Worm (Caenorhabditis elegans) whole organism, L2 larva: ENCODE measurements around the gene mct-3.

Experiments
- C34F6.9 ChIP-seq: fragments of 150-350 bp; optimal IDR thresholded peaks from 2 replicates; lab custom pipeline; 2014; ENCODE audit warnings: missing biosample characterization, missing genetic modification characterization
- F13H6.1 ChIP-seq: sonication (generic microtip); optimal IDR thresholded peaks from 2 replicates; lab custom pipeline; 2016; ENCODE audit warnings: missing genetic modification characterization, missing compliant biosample characterization
- Y55F3AM.14 ChIP-seq: fragments of 200-800 bp; sonication (Bioruptor generic); optimal IDR thresholded peaks from 2 replicates; lab custom pipeline; 2018; ENCODE audit warnings: mild to moderate bottlenecking, missing genetic modification characterization, missing compliant biosample characterization
- alr-1 ChIP-seq: fragments of 150-350 bp; optimal IDR thresholded peaks from 2 replicates; lab custom pipeline; 2014; ENCODE audit warnings: missing biosample characterization, missing genetic modification characterization
- aly-2 ChIP-seq: fragments of 150-350 bp; optimal IDR thresholded peaks from 2 replicates; lab custom pipeline; 2014; ENCODE audit warnings: missing biosample characterization, missing genetic modification characterization
- ceh-16 ChIP-seq: fragments of 150-350 bp; optimal IDR thresholded peaks from 2 replicates; lab custom pipeline; 2014; ENCODE audit warnings: missing biosample characterization, missing genetic modification characterization
- ceh-82 ChIP-seq: fragments of 150-350 bp; optimal IDR thresholded peaks from 2 replicates; lab custom pipeline; 2014; ENCODE audit warnings: missing biosample characterization, missing genetic modification characterization
- crh-2 ChIP-seq: sonication (generic microtip); optimal IDR thresholded peaks from 2 replicates; lab custom pipeline; 2017; ENCODE audit warnings: missing biosample characterization, missing genetic modification characterization
- egl-27 ChIP-seq: sonication (generic microtip); optimal IDR thresholded peaks from 3 replicates; lab custom pipeline; 2017; ENCODE audit warnings: missing biosample characterization, missing genetic modification reagents, missing genetic modification characterization
- elt-3 ChIP-seq: sonication (generic microtip); optimal IDR thresholded peaks from 2 replicates; lab custom pipeline; 2017; ENCODE audit warnings: missing biosample characterization, missing genetic modification characterization
- fos-1 ChIP-seq: fragments of 150-350 bp; optimal IDR thresholded peaks from 2 replicates; lab custom pipeline; 2014; ENCODE audit warnings: missing biosample characterization, missing genetic modification characterization
- gmeb-1 ChIP-seq: fragments of 150-350 bp; optimal IDR thresholded peaks from 2 replicates; lab custom pipeline; 2014; ENCODE audit warnings: missing biosample characterization, missing genetic modification characterization
- lin-11 ChIP-seq: fragments of 150-350 bp; sonication (generic microtip); optimal IDR thresholded peaks from 2 replicates; lab custom pipeline; 2014; ENCODE audit warnings: missing biosample characterization, missing genetic modification characterization, inconsistent platforms, mixed read lengths
- lin-39 ChIP-seq: fragments of 150-350 bp; optimal IDR thresholded peaks from 2 replicates; lab custom pipeline; 2014; ENCODE audit warnings: missing biosample characterization, missing genetic modification reagents, missing genetic modification characterization
- lsy-2 ChIP-seq, 2 experiments: fragments of 150-350 bp in 1 of 2; sonication (generic microtip) in 1 of 2; optimal IDR thresholded peaks; 2 replicates each; lab custom pipeline; 2014 to 2017; ENCODE audit warnings: missing biosample characterization in 2 of 2, missing genetic modification characterization in 2 of 2
- mab-5 ChIP-seq: fragments of 150-350 bp; optimal IDR thresholded peaks from 2 replicates; lab custom pipeline; 2014; ENCODE audit warnings: missing biosample characterization, missing genetic modification characterization
- nhr-11 ChIP-seq: fragments of 150-350 bp; optimal IDR thresholded peaks from 2 replicates; lab custom pipeline; 2014; ENCODE audit warnings: missing biosample characterization, missing genetic modification characterization
- nhr-12 ChIP-seq: fragments of 150-350 bp; optimal IDR thresholded peaks from 2 replicates; lab custom pipeline; 2014; ENCODE audit warnings: missing biosample characterization, missing genetic modification characterization
- nhr-23 ChIP-seq: fragments of 150-350 bp; optimal IDR thresholded peaks from 2 replicates; lab custom pipeline; 2014; ENCODE audit warnings: missing biosample characterization, missing genetic modification reagents, missing genetic modification characterization
- nhr-237 ChIP-seq: fragments of 150-350 bp; optimal IDR thresholded peaks from 2 replicates; lab custom pipeline; 2014; ENCODE audit warnings: missing biosample characterization, missing genetic modification characterization
- nhr-25 ChIP-seq: fragments of 150-350 bp; sonication (generic microtip); optimal IDR thresholded peaks from 3 replicates; lab custom pipeline; 2014; ENCODE audit warnings: missing biosample characterization, missing genetic modification characterization
- peb-1 ChIP-seq: fragments of 150-350 bp; optimal IDR thresholded peaks from 2 replicates; lab custom pipeline; 2014; ENCODE audit warnings: missing biosample characterization, missing genetic modification characterization
- skn-1 ChIP-seq: sonication (generic microtip); optimal IDR thresholded peaks from 2 replicates; lab custom pipeline; 2017; ENCODE audit warnings: missing biosample characterization, missing genetic modification characterization
- sma-3 ChIP-seq: sonication (generic microtip); optimal IDR thresholded peaks from 2 replicates; lab custom pipeline; 2016; ENCODE audit warnings: missing genetic modification reagents, missing genetic modification characterization, missing compliant biosample characterization
- sma-9 ChIP-seq, 2 experiments: fragments of 150-350 bp in 1 of 2; sonication (generic microtip) in 1 of 2; optimal IDR thresholded peaks; 2 replicates each; lab custom pipeline; 2014 to 2016; ENCODE audit warnings: missing genetic modification characterization in 2 of 2, mild to moderate bottlenecking in 1 of 2, missing biosample characterization in 1 of 2, missing compliant biosample characterization in 1 of 2, missing genetic modification reagents in 1 of 2, moderate library complexity in 1 of 2
- snpc-4 ChIP-seq: fragments of 150-350 bp; optimal IDR thresholded peaks from 2 replicates; lab custom pipeline; 2014; ENCODE audit warnings: missing biosample characterization, missing genetic modification characterization
- unc-39 ChIP-seq: fragments of 150-350 bp; optimal IDR thresholded peaks from 2 replicates; lab custom pipeline; 2014; ENCODE audit warnings: missing biosample characterization, missing genetic modification characterization
- unc-55 ChIP-seq: fragments of 150-350 bp; sonication (generic microtip); optimal IDR thresholded peaks from 3 replicates; lab custom pipeline; 2014; ENCODE audit warnings: missing biosample characterization, missing genetic modification reagents, missing genetic modification characterization
- zag-1 ChIP-seq: fragments of 150-350 bp; optimal IDR thresholded peaks from 2 replicates; lab custom pipeline; 2014; ENCODE audit warnings: missing biosample characterization, missing genetic modification characterization
- ztf-4 ChIP-seq: fragments of 150-350 bp; optimal IDR thresholded peaks from 2 replicates; lab custom pipeline; 2014; ENCODE audit warnings: missing biosample characterization, missing genetic modification characterization

Gene mct-3

DNA sequence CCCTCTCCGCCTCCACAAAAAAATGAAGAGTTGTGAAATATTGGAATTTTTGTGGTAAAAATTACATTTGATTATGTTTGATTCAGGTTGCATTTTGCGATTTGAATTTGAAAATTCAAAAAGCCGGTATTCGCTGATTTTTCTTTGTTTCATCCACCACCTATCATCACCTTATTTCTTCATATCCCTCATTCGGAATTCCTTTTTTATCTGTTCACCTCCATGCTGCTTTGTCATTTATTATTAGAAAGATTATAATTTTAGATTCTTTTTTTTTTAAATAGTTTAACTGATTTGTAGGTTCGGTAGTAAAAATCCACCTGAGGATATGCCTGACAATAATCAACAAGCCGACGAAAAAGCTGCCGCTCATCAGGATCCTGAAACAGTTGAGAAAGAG is at the start of gene mct-3:
mct-3 (plus strand) TSS at position 301 of the 400 bp plus-strand sequence.
- TF ChIP-seq unc-39 (tag; lab: Kevin White, UChicago) (no peak), aly-2 (tag; lab: Kevin White, UChicago) (no peak), ceh-82 (tag; lab: Kevin White, UChicago) (no peak), lin-11 (tag; lab: Kevin White, UChicago) (no peak), skn-1 (tag; lab: Kevin White, UChicago) (no peak), lsy-2 (tag; optimal IDR thresholded peaks at IDR 0.05; lab: Kevin White, UChicago) (no peak), F13H6.1 (tag; lab: Kevin White, UChicago) (no peak), nhr-11 (tag; lab: Kevin White, UChicago) (no peak), ztf-4 (tag; lab: Kevin White, UChicago) (no peak), Y55F3AM.14 (GFP tag; lab: Kevin White, UChicago) (no peak), nhr-12 (tag; lab: Kevin White, UChicago) (no peak), lin-39 (no peak), alr-1 (tag; lab: Kevin White, UChicago) (no peak), gmeb-1 (no peak), sma-9 (GFP tag; optimal IDR thresholded peaks at IDR 0.05; lab: Kevin White, UChicago) (no peak), sma-9 (tag; optimal IDR thresholded peaks at IDR 0.05; lab: Kevin White, UChicago) (no peak)

DNA sequence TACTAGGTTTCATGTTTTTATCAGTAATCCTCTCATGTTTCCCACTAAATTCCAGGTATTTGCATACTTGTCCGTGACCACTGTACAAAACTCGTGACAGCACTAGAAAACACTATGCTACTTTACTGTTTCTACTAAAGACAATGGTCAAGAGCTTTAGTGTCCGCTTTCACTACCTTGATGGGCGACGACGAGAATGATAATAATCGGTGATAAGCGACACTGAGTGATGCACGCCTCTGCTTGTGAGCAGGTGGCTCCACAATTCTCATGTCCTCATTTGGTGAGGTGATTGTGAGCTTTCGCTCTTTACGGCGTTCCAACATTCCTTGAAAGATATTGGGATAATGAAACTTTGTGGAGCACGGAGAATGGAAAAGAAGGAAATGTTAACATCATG is 49.5 kb upstream of the mct-3 start:
- TF ChIP-seq F13H6.1 (tag; lab: Kevin White, UChicago) = no peak
- TF ChIP-seq lin-11 (tag; lab: Kevin White, UChicago) = no peak
- peak; percentile 43 for TF ChIP-seq sma-9 (GFP tag; optimal IDR thresholded peaks at IDR 0.05; lab: Kevin White, UChicago)
- no peak for TF ChIP-seq sma-9 (tag; optimal IDR thresholded peaks at IDR 0.05; lab: Kevin White, UChicago)
- TF ChIP-seq lsy-2 (tag; optimal IDR thresholded peaks at IDR 0.05; lab: Kevin White, UChicago) = no peak
- TF ChIP-seq mab-5 (tag; lab: Kevin White, UChicago) = no peak
- peak; percentile 37 for TF ChIP-seq crh-2 (tag; lab: Kevin White, UChicago)
- peak; percentile 34 for TF ChIP-seq fos-1 (tag; lab: Kevin White, UChicago)
- no peak for TF ChIP-seq elt-3
- TF ChIP-seq ztf-4 (tag; lab: Kevin White, UChicago) = no peak

DNA sequence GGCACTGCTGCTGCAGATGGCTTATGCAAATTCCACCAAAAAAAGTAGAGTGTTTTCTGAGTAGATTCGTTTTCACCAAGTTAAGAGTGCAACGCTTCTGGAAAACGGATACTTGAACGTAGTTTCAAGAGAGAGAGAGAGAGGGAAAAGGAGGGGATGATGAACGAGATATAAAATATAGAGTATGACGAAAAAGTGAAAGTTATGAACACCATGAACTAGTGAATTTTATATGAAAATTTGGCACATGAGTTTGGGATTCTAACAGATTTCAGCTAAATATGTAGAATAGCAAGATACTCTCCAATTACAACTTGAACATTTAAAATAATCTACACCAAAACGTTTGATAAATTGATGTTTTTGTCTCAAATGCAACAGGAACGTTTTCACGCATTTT is 42.9 kb upstream of the mct-3 start, which contains the start of gene obr-3:
obr-3 (minus strand) TSS at position 101 of the 400 bp plus-strand sequence.
- no peak for TF ChIP-seq aly-2 (tag; lab: Kevin White, UChicago)
- TF ChIP-seq egl-27 (tag; lab: Kevin White, UChicago) = no peak

ce11 chrX:13811156-13811555 is 41.5 kb upstream of the mct-3 start:
- TF ChIP-seq F13H6.1 (tag; lab: Kevin White, UChicago) (no peak), unc-39 (tag; lab: Kevin White, UChicago) (no peak), lsy-2 (tag; optimal IDR thresholded peaks at IDR 0.05; lab: Kevin White, UChicago) (no peak), ceh-16 (tag; lab: Kevin White, UChicago) (no peak), sma-9 (GFP tag; optimal IDR thresholded peaks at IDR 0.05; lab: Kevin White, UChicago) (no peak), sma-9 (tag; optimal IDR thresholded peaks at IDR 0.05; lab: Kevin White, UChicago) (no peak), peb-1 (tag; lab: Kevin White, UChicago) (no peak), mab-5 (tag; lab: Kevin White, UChicago) (no peak), alr-1 (tag; lab: Kevin White, UChicago) (no peak), nhr-237 (no peak), gmeb-1 (no peak), snpc-4 (tag; lab: Kevin White, UChicago) (no peak), nhr-25 (tag; lab: Kevin White, UChicago) (no peak), Y55F3AM.14 (GFP tag; lab: Kevin White, UChicago) (no peak), egl-27 (tag; lab: Kevin White, UChicago) (no peak), ceh-82 (tag; lab: Kevin White, UChicago) (no peak), nhr-23 (tag; lab: Kevin White, UChicago) (no peak)

- TF ChIP-seq sma-3 (GFP tag; lab: Kevin White, UChicago) (no peak), mab-5 (tag; lab: Kevin White, UChicago) (no peak), zag-1 (peak; percentile 21), lsy-2 (tag; optimal IDR thresholded peaks at IDR 0.05; lab: Kevin White, UChicago) (peak in 1 of 2 experiments; percentile 24), C34F6.9 (peak; percentile 28), unc-55 (GFP tag; lab: Kevin White, UChicago) (peak; percentile 11), sma-9 (GFP tag; optimal IDR thresholded peaks at IDR 0.05; lab: Kevin White, UChicago) (peak; percentile 23), sma-9 (tag; optimal IDR thresholded peaks at IDR 0.05; lab: Kevin White, UChicago) (no peak)
Measured at ce11 chrX:13811929-13812328, 40.8 kb upstream of the mct-3 start.
